Worm (Caenorhabditis elegans): Measurements from ENCODE around the gene F14E5.2.

ce11 chrII:8451425-8451824 is 22.8 kb upstream of the F14E5.2 start:
- TF ChIP-seq him-1 (tag; optimal IDR thresholded peaks at IDR 0.05) (no peak), W03F9.2 (tag; optimal IDR thresholded peaks at IDR 0.05) (no peak)
